Worm (Caenorhabditis elegans): Measurements from ENCODE around the gene rpoa-1.

Gene rpoa-1

DNA sequence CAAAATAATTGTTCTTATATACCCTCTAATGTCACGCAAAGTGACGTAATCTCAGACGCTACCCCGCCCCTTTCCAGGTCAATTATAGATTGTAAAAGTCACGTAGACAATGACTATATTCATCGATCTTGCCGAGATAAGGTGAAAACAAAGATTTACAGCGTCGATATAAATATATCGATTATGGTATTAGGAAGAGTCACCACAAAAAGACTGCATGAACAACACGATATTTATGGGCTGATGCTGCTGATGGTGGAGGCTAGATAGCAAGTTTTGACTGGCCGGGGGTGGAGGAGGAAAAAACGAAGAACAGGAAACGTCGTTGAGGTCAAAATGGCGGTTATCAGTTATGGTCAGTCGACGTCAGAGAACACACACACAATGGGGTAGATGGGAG lies 56.0 kb downstream of the rpoa-1 start (continued):
- TF ChIP-seq nhr-41 (GFP tag; IDR thresholded peaks at IDR 0.05) (no peak), Y75B8A.6 (GFP tag; IDR thresholded peaks at IDR 0.05) (no peak), nhr-48 (tag; optimal IDR thresholded peaks at IDR 0.05) (peak; percentile 87), lir-3 (tag; optimal IDR thresholded peaks at IDR 0.05) (no peak), spr-1 (tag; optimal IDR thresholded peaks at IDR 0.05) (peak; percentile 17), vab-7 (GFP tag; IDR thresholded peaks at IDR 0.05) (no peak), pqm-1 (tag; optimal IDR thresholded peaks at IDR 0.05) (peak; percentile 2), nhr-28 (tag; optimal IDR thresholded peaks at IDR 0.05) (peak; percentile 75), nhr-76 (tag; optimal IDR thresholded peaks at IDR 0.05) (no peak), ztf-7 (tag; optimal IDR thresholded peaks at IDR 0.05) (peak; percentile 13), D1046.2 (GFP tag; IDR thresholded peaks at IDR 0.05) (no peak)

DNA sequence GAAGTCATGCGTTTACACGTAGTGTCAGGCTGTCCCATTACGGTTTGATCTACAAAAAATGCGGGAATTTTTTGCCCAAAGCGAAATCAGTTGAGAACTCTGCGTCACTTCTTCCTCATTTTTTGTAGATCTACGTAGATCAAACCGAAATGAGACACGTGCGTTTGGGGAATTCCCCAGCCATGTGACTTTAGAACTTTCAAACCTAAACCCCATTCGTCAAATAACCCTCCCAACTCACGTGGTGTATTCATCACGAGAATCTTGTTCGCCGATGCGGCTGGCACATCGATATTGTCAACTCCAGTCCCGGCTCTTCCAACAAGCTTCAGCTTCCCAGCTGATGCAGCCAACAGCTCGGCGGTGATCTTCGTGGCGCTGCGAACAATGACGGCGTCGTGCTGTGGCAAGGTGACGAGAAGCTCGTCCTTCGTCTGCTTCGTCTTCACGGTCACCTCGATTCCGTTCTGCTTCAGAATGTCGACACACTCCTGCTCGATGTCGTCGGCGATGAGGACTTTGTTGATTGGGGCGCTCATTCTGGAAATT lies 56.6 kb downstream of the rpoa-1 start, which contains the start of gene phdh-1:
Gene phdh-1, minus strand, starts transcription at position 540 of the 549 bp plus-strand sequence.
- TF ChIP-seq unc-62 (GFP tag; optimal IDR thresholded peaks at IDR 0.05 in 1 of 2): peak in 1 of 2 experiments; percentile 18
- TF ChIP-seq unc-62 (tag; optimal IDR thresholded peaks at IDR 0.05): no peak
- TF ChIP-seq nhr-77 (tag; optimal IDR thresholded peaks at IDR 0.05): no peak
- no peak for TF ChIP-seq dmd-8 (GFP tag; IDR thresholded peaks at IDR 0.05)
- peak; percentile 51 for TF ChIP-seq hlh-30 (tag; optimal IDR thresholded peaks at IDR 0.05; ENCODE audit: insufficient read depth)
- TF ChIP-seq daf-12 (tag; optimal IDR thresholded peaks at IDR 0.05): no peak
- TF ChIP-seq lin-39 (tag; optimal IDR thresholded peaks at IDR 0.05): no peak
- peak; percentile 74 for TF ChIP-seq set-16 (GFP tag; IDR thresholded peaks at IDR 0.05)
- TF ChIP-seq ceh-32 (tag; optimal IDR thresholded peaks at IDR 0.05; ENCODE audit: poor library complexity): no peak
- TF ChIP-seq aha-1 (tag): peak; percentile 84
- TF ChIP-seq ceh-28 (tag; optimal IDR thresholded peaks at IDR 0.05): no peak
- TF ChIP-seq gei-8 (GFP tag; optimal IDR thresholded peaks at IDR 0.05): no peak
- TF ChIP-seq dmd-9 (GFP tag; IDR thresholded peaks at IDR 0.05): no peak
- 0 out of 4 replicates have a peak, but pooled peaks of 1 of the 2 experiments have one; percentile 23 for TF ChIP-seq madf-5 (GFP tag; IDR thresholded peaks at IDR 0.05)
- no peak for TF ChIP-seq R02D3.7 (tag; optimal IDR thresholded peaks at IDR 0.05)
- TF ChIP-seq mxl-2 (GFP tag; conservative IDR thresholded peaks at IDR 0.05): no peak

DNA sequence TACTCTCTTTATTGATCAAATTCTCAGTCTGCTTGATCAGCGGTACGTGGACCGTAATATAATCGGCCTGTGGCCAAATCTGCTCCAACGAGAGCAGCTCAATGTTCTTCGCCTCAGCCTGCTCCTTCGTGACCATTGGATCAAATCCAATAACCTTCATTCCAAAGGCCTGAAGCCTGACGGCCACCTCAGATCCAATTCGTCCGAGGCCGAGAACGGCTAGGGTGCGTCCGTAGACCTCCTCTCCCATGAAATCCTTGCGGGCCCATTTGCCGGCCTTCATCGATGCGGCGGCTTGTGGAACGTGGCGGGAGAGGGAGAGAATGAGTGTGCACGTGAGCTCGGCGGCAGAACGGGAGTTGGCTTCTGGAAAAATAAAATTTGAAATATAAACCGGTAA lies 57.1 kb downstream of the rpoa-1 start:
- TF ChIP-seq daf-8 (GFP tag; IDR thresholded peaks at IDR 0.05): no peak
- TF ChIP-seq set-16 (GFP tag; IDR thresholded peaks at IDR 0.05): peak; percentile 79

DNA sequence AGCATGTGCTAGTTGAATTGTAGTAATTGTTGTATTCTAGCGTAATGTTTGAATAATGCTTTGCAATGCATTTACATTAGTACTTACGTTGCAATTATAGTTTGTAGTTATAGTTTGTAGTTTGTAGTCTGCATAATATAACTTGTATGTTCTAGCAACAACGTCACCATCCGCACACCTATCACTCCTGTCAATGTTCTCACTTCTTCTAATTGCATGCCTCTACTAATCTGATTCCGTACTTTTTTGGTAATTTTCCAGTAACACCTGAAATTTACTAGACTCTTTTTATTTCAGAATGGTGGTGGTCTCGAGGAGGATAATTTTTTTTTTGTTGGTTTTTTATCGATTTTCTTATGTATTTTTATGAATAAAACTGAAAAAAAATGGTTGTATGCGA lies 58.0 kb downstream of the rpoa-1 start:
- TF ChIP-seq dmd-8 (GFP tag; IDR thresholded peaks at IDR 0.05) (no peak), tra-1 (GFP tag; IDR thresholded peaks at IDR 0.05) (no peak), F37D6.2 (tag; optimal IDR thresholded peaks at IDR 0.05) (no peak), Y48G9A.11 (GFP tag; IDR thresholded peaks at IDR 0.05) (no peak), ama-1 (optimal IDR thresholded peaks at IDR 0.05) (no peak), mdt-29 (GFP tag; IDR thresholded peaks at IDR 0.05) (0 out of 2 replicates have a peak, but pooled peaks have one; percentile 5), spr-3 (GFP tag; optimal IDR thresholded peaks at IDR 0.05) (no peak), nhr-42 (GFP tag; IDR thresholded peaks at IDR 0.05) (peak; percentile 43; the same call in 1 of the 2 replicates), nhr-41 (GFP tag; IDR thresholded peaks at IDR 0.05) (0 out of 2 replicates have a peak, but pooled peaks have one; percentile 22), rbr-2 (tag; optimal IDR thresholded peaks at IDR 0.05) (no peak), nhr-111 (GFP tag; optimal IDR thresholded peaks at IDR 0.05) (no peak), nhr-77 (tag; optimal IDR thresholded peaks at IDR 0.05) (peak; percentile 11), F44E2.7 (GFP tag; IDR thresholded peaks at IDR 0.05) (no peak), F49E8.2 (tag; optimal IDR thresholded peaks at IDR 0.05; ENCODE audit: borderline replicate concordance) (no peak), lin-29 (GFP tag; IDR thresholded peaks at IDR 0.05) (no peak), lsy-2 (tag; optimal IDR thresholded peaks at IDR 0.05) (peak in 1 of 2 experiments; percentile 31), lim-7 (GFP tag; IDR thresholded peaks at IDR 0.05) (no peak), mdl-1 (tag; optimal IDR thresholded peaks at IDR 0.05) (no peak), ZK546.5 (tag; optimal IDR thresholded peaks at IDR 0.05) (no peak), nhr-10 (tag; optimal IDR thresholded peaks at IDR 0.05) (no peak), mes-2 (tag; optimal IDR thresholded peaks at IDR 0.05; ENCODE audit: poor library complexity, severe bottlenecking) (peak; percentile 0), daf-8 (GFP tag; IDR thresholded peaks at IDR 0.05) (no peak), madf-5 (GFP tag; IDR thresholded peaks at IDR 0.05) (no peak), egl-43 (GFP tag; IDR thresholded peaks at IDR 0.05) (no peak)
